Worm (Caenorhabditis elegans): ENCODE results near the gene T25D10.4.
A peak's percentile ranks its signal among the peaks of the same experiment; 100 is the strongest.

The T25D10.4 gene

ce11 chrII:6380866-6381265, 29.2 kb downstream of the T25D10.4 start, which contains the start of gene F58F12.12:
Gene F58F12.12, plus strand, starts transcription at chrII:6381166.
- TF ChIP-seq flt-1 (GFP tag; IDR thresholded peaks at IDR 0.05) (no peak), B0310.2 (tag; optimal IDR thresholded peaks at IDR 0.05) (no peak), tbx-37 (GFP tag; conservative IDR thresholded peaks at IDR 0.05) (no peak), sea-1 (GFP tag; conservative IDR thresholded peaks at IDR 0.05) (no peak), scrt-1 (GFP tag; IDR thresholded peaks at IDR 0.05) (no peak), F13C5.2 (tag; optimal IDR thresholded peaks at IDR 0.05) (no peak)

- TF ChIP-seq sea-1 (GFP tag; conservative IDR thresholded peaks at IDR 0.05) (no peak), F13C5.2 (tag; optimal IDR thresholded peaks at IDR 0.05) (no peak), tbx-37 (GFP tag; conservative IDR thresholded peaks at IDR 0.05) (no peak), tra-4 (tag; optimal IDR thresholded peaks at IDR 0.05) (no peak), ceh-13 (GFP tag; optimal IDR thresholded peaks at IDR 0.05) (no peak), tbx-11 (GFP tag; IDR thresholded peaks at IDR 0.05) (no peak), aly-1 (tag; optimal IDR thresholded peaks at IDR 0.05) (no peak), hnd-1 (tag; optimal IDR thresholded peaks at IDR 0.05) (no peak)
Measured at ce11 chrII:6379038-6379563, 31.0 kb downstream of the T25D10.4 start.

- TF ChIP-seq sea-1 (GFP tag; conservative IDR thresholded peaks at IDR 0.05) (no peak), hnd-1 (tag; optimal IDR thresholded peaks at IDR 0.05) (no peak), F13C5.2 (tag; optimal IDR thresholded peaks at IDR 0.05) (no peak), B0310.2 (tag; optimal IDR thresholded peaks at IDR 0.05) (no peak), tbx-37 (GFP tag; conservative IDR thresholded peaks at IDR 0.05) (no peak), ceh-13 (GFP tag; optimal IDR thresholded peaks at IDR 0.05) (no peak), scrt-1 (GFP tag; IDR thresholded peaks at IDR 0.05) (no peak), hmg-4 (GFP tag; optimal IDR thresholded peaks at IDR 0.05) (no peak), ama-1 (optimal IDR thresholded peaks at IDR 0.05) (no peak)
Measured at ce11 chrII:6377381-6377948, 32.6 kb downstream of the T25D10.4 start.

DNA sequence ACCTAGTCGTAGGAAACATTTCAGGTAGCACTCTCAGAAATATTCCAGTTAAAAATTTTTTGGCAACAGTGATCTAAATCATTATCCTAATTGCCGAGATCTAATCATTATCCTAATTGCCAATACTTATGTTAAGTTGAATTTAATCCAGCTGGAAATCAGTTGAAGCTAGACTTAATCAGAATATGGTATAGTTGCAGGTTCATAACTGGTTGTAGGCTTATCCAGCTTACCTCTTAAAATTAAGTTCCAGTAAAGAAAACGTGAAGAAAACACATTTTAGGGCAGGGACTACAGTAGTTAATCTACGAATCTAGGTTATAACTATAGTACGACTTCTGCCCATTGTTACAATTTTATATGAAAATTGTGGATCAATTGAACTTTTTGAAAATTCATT, 33.4 kb downstream of the T25D10.4 start:
- TF ChIP-seq pes-1 (GFP tag; IDR thresholded peaks at IDR 0.05) (no peak), ets-7 (tag; optimal IDR thresholded peaks at IDR 0.05) (no peak), tbx-37 (GFP tag; conservative IDR thresholded peaks at IDR 0.05) (no peak), F13C5.2 (tag; optimal IDR thresholded peaks at IDR 0.05) (no peak), tbx-11 (GFP tag; IDR thresholded peaks at IDR 0.05) (no peak), tra-4 (tag; optimal IDR thresholded peaks at IDR 0.05) (no peak), flt-1 (GFP tag; IDR thresholded peaks at IDR 0.05) (no peak), aly-1 (tag; optimal IDR thresholded peaks at IDR 0.05) (no peak), sea-1 (GFP tag; conservative IDR thresholded peaks at IDR 0.05) (no peak), ama-1 (optimal IDR thresholded peaks at IDR 0.05) (no peak), ceh-36 (tag; optimal IDR thresholded peaks at IDR 0.05) (no peak), hmg-4 (GFP tag; optimal IDR thresholded peaks at IDR 0.05) (no peak)

DNA sequence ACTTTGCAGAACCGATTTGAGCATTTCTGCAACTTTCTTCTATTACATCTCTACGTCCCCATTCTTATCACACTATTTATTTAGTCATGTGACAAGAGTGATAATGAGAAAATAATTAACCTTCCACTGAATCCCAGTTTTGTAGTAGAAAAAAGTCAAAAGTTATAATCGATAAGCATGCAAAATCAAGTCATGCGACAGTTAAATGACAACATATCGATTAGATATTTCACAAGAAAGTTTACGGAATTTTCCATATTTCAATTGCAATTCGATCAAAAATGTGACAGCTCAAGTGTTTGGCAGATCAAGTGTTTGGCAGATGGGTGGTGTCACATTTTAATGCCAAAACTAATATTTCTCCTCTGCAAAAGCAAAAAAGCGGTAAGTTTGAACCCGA, 35.4 kb downstream of the T25D10.4 start:
- TF ChIP-seq pes-1 (GFP tag; IDR thresholded peaks at IDR 0.05) (no peak), ama-1 (optimal IDR thresholded peaks at IDR 0.05) (no peak), flt-1 (GFP tag; IDR thresholded peaks at IDR 0.05) (no peak), tbx-37 (GFP tag; conservative IDR thresholded peaks at IDR 0.05) (no peak), ets-7 (tag; optimal IDR thresholded peaks at IDR 0.05) (no peak), hnd-1 (tag; optimal IDR thresholded peaks at IDR 0.05) (no peak), tbx-11 (GFP tag; IDR thresholded peaks at IDR 0.05) (no peak), hmbx-1 (tag; optimal IDR thresholded peaks at IDR 0.05) (no peak), tra-4 (tag; optimal IDR thresholded peaks at IDR 0.05) (no peak), scrt-1 (GFP tag; IDR thresholded peaks at IDR 0.05) (no peak), ceh-36 (tag; optimal IDR thresholded peaks at IDR 0.05) (no peak), B0310.2 (tag; optimal IDR thresholded peaks at IDR 0.05) (no peak)

DNA sequence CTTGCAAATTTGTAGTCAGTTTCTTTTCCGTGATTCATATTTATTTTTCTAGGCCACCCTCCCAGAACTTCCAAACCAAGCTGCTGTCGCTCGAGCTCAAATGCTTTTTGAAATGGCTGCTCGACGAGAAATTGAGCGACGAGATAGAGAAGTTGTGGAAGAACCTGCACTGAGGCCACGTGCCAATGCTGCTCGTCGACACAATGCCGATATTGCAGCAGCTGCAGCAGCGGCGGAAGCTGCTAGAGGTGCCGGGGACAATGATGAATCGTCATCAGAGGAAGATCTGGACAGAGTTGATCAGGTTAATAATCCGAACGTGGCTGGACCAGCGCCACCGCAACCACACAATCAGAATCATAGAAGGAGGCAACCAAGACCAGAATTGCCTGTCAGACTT, 36.7 kb downstream of the T25D10.4 start:
- no peak for TF ChIP-seq hmbx-1 (tag; optimal IDR thresholded peaks at IDR 0.05)
- TF ChIP-seq ceh-36 (tag; optimal IDR thresholded peaks at IDR 0.05): no peak
- TF ChIP-seq B0310.2 (tag; optimal IDR thresholded peaks at IDR 0.05): no peak
- no peak for TF ChIP-seq scrt-1 (GFP tag; IDR thresholded peaks at IDR 0.05)
- TF ChIP-seq aly-1 (tag; optimal IDR thresholded peaks at IDR 0.05): no peak
- no peak for TF ChIP-seq F13C5.2 (tag; optimal IDR thresholded peaks at IDR 0.05)
- no peak for TF ChIP-seq tbx-11 (GFP tag; IDR thresholded peaks at IDR 0.05)
- TF ChIP-seq hmg-4 (GFP tag; optimal IDR thresholded peaks at IDR 0.05): no peak
- TF ChIP-seq pes-1 (GFP tag; IDR thresholded peaks at IDR 0.05): no peak
- no peak for TF ChIP-seq flt-1 (GFP tag; IDR thresholded peaks at IDR 0.05)
- no peak for TF ChIP-seq tbx-37 (GFP tag; conservative IDR thresholded peaks at IDR 0.05)
- TF ChIP-seq ama-1 (optimal IDR thresholded peaks at IDR 0.05): no peak
- no peak for TF ChIP-seq tra-4 (tag; optimal IDR thresholded peaks at IDR 0.05)
- no peak for TF ChIP-seq sea-1 (GFP tag; conservative IDR thresholded peaks at IDR 0.05)
- TF ChIP-seq ceh-13 (GFP tag; optimal IDR thresholded peaks at IDR 0.05): no peak
- TF ChIP-seq hnd-1 (tag; optimal IDR thresholded peaks at IDR 0.05): no peak
- no peak for TF ChIP-seq ets-7 (tag; optimal IDR thresholded peaks at IDR 0.05)

DNA sequence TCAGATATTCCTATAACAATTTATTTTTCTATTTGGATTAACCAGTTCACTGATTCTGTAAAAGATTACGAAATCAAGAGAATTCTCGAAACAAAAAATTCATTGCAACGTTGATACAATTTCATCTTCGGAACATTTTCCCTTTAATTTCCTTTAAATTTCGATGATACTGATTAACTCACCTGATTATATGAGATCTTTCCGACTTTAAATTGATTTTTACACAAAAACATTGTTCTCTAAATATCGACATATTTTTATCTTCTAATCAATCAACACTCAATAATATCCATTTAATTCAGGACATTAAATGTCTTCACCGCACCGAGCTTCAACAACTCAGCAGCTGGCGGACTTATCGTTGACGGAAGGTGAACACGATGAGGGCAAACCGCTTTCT, 39.1 kb downstream of the T25D10.4 start, which contains the start of gene lin-23:
Gene lin-23 (plus strand): TSS at position 301 of the 400 bp plus-strand sequence.
- TF ChIP-seq scrt-1 (GFP tag; IDR thresholded peaks at IDR 0.05) (no peak), flt-1 (GFP tag; IDR thresholded peaks at IDR 0.05) (no peak), tbx-37 (GFP tag; conservative IDR thresholded peaks at IDR 0.05) (no peak)

- TF ChIP-seq ama-1 (optimal IDR thresholded peaks at IDR 0.05) (no peak), hmg-4 (GFP tag; optimal IDR thresholded peaks at IDR 0.05) (peak; percentile 50), ceh-36 (tag; optimal IDR thresholded peaks at IDR 0.05) (peak; percentile 27), tbx-11 (GFP tag; IDR thresholded peaks at IDR 0.05) (no peak)
Measured at ce11 chrII:6370110-6370509, 40.0 kb downstream of the T25D10.4 start.
